Worm (Caenorhabditis elegans) whole organism, young adult: ENCODE measurements around the gene mcm-6.

Experiments used
- B0019.2 ChIP-seq: fragments of 200-800 bp; sonication (Bioruptor generic); conservative IDR thresholded peaks from 2 replicates; pipeline ENCODE4 v1.3.6; 2022; ENCODE audit warnings: missing genetic modification reagents, missing genetic modification characterization, missing compliant biosample characterization
- C06A6.2 ChIP-seq: fragments of 200-800 bp; sonication (Bioruptor generic); conservative IDR thresholded peaks from 2 replicates; pipeline ENCODE4 v1.3.6; 2022; ENCODE audit warnings: missing genetic modification characterization, missing compliant biosample characterization
- F22D6.2 ChIP-seq: sonication (generic microtip); optimal IDR thresholded peaks from 2 replicates; lab custom pipeline; 2016; ENCODE audit warnings: mild to moderate bottlenecking, missing genetic modification characterization, missing compliant biosample characterization
- F33H1.4 ChIP-seq: fragments of 200-800 bp; sonication (Bioruptor generic); IDR thresholded peaks from 2 replicates; pipeline ENCODE4 v1.3.6; 2022; ENCODE audit warnings: missing genetic modification reagents, missing genetic modification characterization, missing compliant biosample characterization
- F37B4.10 ChIP-seq: fragments of 200-800 bp; sonication (Bioruptor generic); IDR thresholded peaks from 2 replicates; pipeline ENCODE4 v1.3.6; 2022; ENCODE audit warnings: missing genetic modification characterization, missing compliant biosample characterization
- F49E8.2 ChIP-seq: sonication (generic microtip); optimal IDR thresholded peaks from 3 replicates; lab custom pipeline; 2017; ENCODE audit warnings: missing genetic modification characterization, mild to moderate bottlenecking, missing compliant biosample characterization, antibody characterized with exemption, moderate library complexity; ENCODE audit not compliant: insufficient read depth
- Y56A3A.18 ChIP-seq: fragments of 200-800 bp; sonication (Bioruptor generic); IDR thresholded peaks from 2 replicates; pipeline ENCODE4 v1.3.6; 2022; ENCODE audit warnings: missing genetic modification reagents, missing genetic modification characterization, missing compliant biosample characterization
- ama-1 ChIP-seq, 3 experiments: fragments of 150-350 bp in 1 of 3; sonication (generic microtip) in 2 of 3; optimal IDR thresholded peaks; 2 replicates each; lab custom pipeline; 2014 to 2018; ENCODE audit warnings: missing biosample characterization in 2 of 3, missing genetic modification characterization in 2 of 3, missing genetic modification reagents in 2 of 3
- aptf-3 ChIP-seq: fragments of 200-800 bp; sonication (Bioruptor generic); IDR thresholded peaks from 2 replicates; pipeline ENCODE4 v1.3.6; 2022; ENCODE audit warnings: missing genetic modification characterization, missing compliant biosample characterization
- athp-1 ChIP-seq: sonication (generic microtip); optimal IDR thresholded peaks from 2 replicates; lab custom pipeline; 2017; ENCODE audit warnings: mild to moderate bottlenecking, missing genetic modification characterization, missing compliant biosample characterization
- bed-1 ChIP-seq: fragments of 200-800 bp; sonication (Bioruptor generic); IDR thresholded peaks from 2 replicates; pipeline ENCODE4 v1.3.6; 2022; ENCODE audit warnings: missing genetic modification reagents, missing genetic modification characterization, missing compliant biosample characterization
- bed-2 ChIP-seq: fragments of 200-800 bp; sonication (Bioruptor generic); IDR thresholded peaks from 2 replicates; pipeline ENCODE4 v1.3.6; 2022; ENCODE audit warnings: missing genetic modification reagents, missing genetic modification characterization, missing compliant biosample characterization
- ccch-3 ChIP-seq: fragments of 200-800 bp; sonication (Bioruptor generic); optimal IDR thresholded peaks from 2 replicates; lab custom pipeline; 2018; ENCODE audit warnings: mild to moderate bottlenecking, missing genetic modification characterization, missing compliant biosample characterization
- ceh-100 ChIP-seq: fragments of 200-800 bp; sonication (Bioruptor generic); IDR thresholded peaks from 2 replicates; pipeline ENCODE4 v1.3.6; 2022; ENCODE audit warnings: missing genetic modification reagents, missing genetic modification characterization, missing compliant biosample characterization
- chd-7 ChIP-seq: sonication (generic microtip); optimal IDR thresholded peaks from 2 replicates; lab custom pipeline; 2016; ENCODE audit warnings: mild to moderate bottlenecking, missing genetic modification characterization, moderate library complexity, missing compliant biosample characterization
- die-1 ChIP-seq: sonication (generic microtip); optimal IDR thresholded peaks from 2 replicates; lab custom pipeline; 2016; ENCODE audit warnings: missing genotype, mild to moderate bottlenecking, missing genetic modification characterization, missing compliant biosample characterization
- dox-1 ChIP-seq: fragments of 200-800 bp; sonication (Bioruptor generic); IDR thresholded peaks from 2 replicates; pipeline ENCODE4 v1.3.6; 2022; ENCODE audit warnings: missing genetic modification reagents, missing genetic modification characterization, missing compliant biosample characterization
- dpl-1 ChIP-seq: fragments of 150-350 bp; optimal IDR thresholded peaks from 2 replicates; lab custom pipeline; 2014; ENCODE audit warnings: missing biosample characterization, missing genetic modification reagents, missing genetic modification characterization
- egrh-3 ChIP-seq: fragments of 200-800 bp; sonication (Bioruptor generic); IDR thresholded peaks from 2 replicates; pipeline ENCODE4 v1.3.6; 2022; ENCODE audit warnings: missing genetic modification reagents, missing genetic modification characterization, missing compliant biosample characterization
- ekl-4 ChIP-seq: fragments of 200-800 bp; sonication (Bioruptor generic); IDR thresholded peaks from 2 replicates; pipeline ENCODE4 v1.3.6; 2022; ENCODE audit warnings: missing genetic modification reagents, missing genetic modification characterization, missing compliant biosample characterization
- him-1 ChIP-seq: sonication (generic microtip); optimal IDR thresholded peaks from 2 replicates; lab custom pipeline; 2016; ENCODE audit warnings: missing genotype, missing genetic modification reagents, missing genetic modification characterization, missing compliant biosample characterization
- hlh-12 ChIP-seq: sonication (generic microtip); optimal IDR thresholded peaks from 2 replicates; lab custom pipeline; 2016; ENCODE audit warnings: missing genetic modification characterization, missing compliant biosample characterization
- hmg-20 ChIP-seq: fragments of 200-800 bp; sonication (Bioruptor generic); IDR thresholded peaks from 2 replicates; pipeline ENCODE4 v1.3.6; 2022; ENCODE audit warnings: missing genetic modification reagents, missing genetic modification characterization, missing compliant biosample characterization
- hsf-1 ChIP-seq: fragments of 200-800 bp; sonication (Bioruptor generic); IDR thresholded peaks from 2 replicates; pipeline ENCODE4 v1.3.6; 2022; ENCODE audit warnings: missing genetic modification reagents, missing genetic modification characterization, missing compliant biosample characterization
- lin-54 ChIP-seq: fragments of 200-800 bp; sonication (Bioruptor generic); optimal IDR thresholded peaks from 2 replicates; lab custom pipeline; 2018; ENCODE audit warnings: mild to moderate bottlenecking, missing genetic modification characterization, missing compliant biosample characterization
- lir-1 ChIP-seq: fragments of 200-800 bp; sonication (Bioruptor generic); conservative IDR thresholded peaks from 2 replicates; pipeline ENCODE4 v1.3.6; 2022; ENCODE audit warnings: missing genetic modification reagents, missing genetic modification characterization, missing compliant biosample characterization
- lsl-1 ChIP-seq: fragments of 200-800 bp; sonication (Bioruptor generic); optimal IDR thresholded peaks from 2 replicates; lab custom pipeline; 2018; ENCODE audit warnings: mild to moderate bottlenecking, missing genetic modification characterization, moderate library complexity, missing compliant biosample characterization
- madf-8 ChIP-seq: fragments of 200-800 bp; sonication (Bioruptor generic); conservative IDR thresholded peaks from 2 replicates; pipeline ENCODE4 v1.3.6; 2022; ENCODE audit warnings: missing genetic modification reagents, missing genetic modification characterization, missing compliant biosample characterization
- mcd-1 ChIP-seq: fragments of 200-800 bp; sonication (Bioruptor generic); IDR thresholded peaks from 2 replicates; pipeline ENCODE4 v1.3.6; 2022; ENCODE audit warnings: missing genetic modification reagents, missing genetic modification characterization, missing compliant biosample characterization
- mel-28 ChIP-seq: sonication (generic microtip); optimal IDR thresholded peaks from 2 replicates; lab custom pipeline; 2016; ENCODE audit warnings: borderline replicate concordance, mild to moderate bottlenecking, missing genetic modification characterization, missing compliant biosample characterization
- nfyb-1 ChIP-seq: fragments of 200-800 bp; sonication (Bioruptor generic); IDR thresholded peaks from 2 replicates; pipeline ENCODE4 v1.3.6; 2022; ENCODE audit warnings: missing genetic modification reagents, missing genetic modification characterization, missing compliant biosample characterization
- nhr-120 ChIP-seq: fragments of 200-800 bp; sonication (Bioruptor generic); IDR thresholded peaks from 2 replicates; pipeline ENCODE4 v1.3.6; 2022; ENCODE audit warnings: missing genetic modification characterization, missing compliant biosample characterization
- nhr-179 ChIP-seq: sonication (generic microtip); optimal IDR thresholded peaks from 2 replicates; lab custom pipeline; 2016; ENCODE audit warnings: mild to moderate bottlenecking, missing genetic modification characterization, missing compliant biosample characterization
- pbrm-1 ChIP-seq: fragments of 200-800 bp; sonication (Bioruptor generic); IDR thresholded peaks from 2 replicates; pipeline ENCODE4 v1.3.6; 2022; ENCODE audit warnings: missing genetic modification reagents, missing genetic modification characterization, missing compliant biosample characterization
- repo-1 ChIP-seq: sonication (generic microtip); optimal IDR thresholded peaks from 2 replicates; lab custom pipeline; 2017; ENCODE audit warnings: mild to moderate bottlenecking, missing genetic modification characterization, missing compliant biosample characterization
- rpc-1 ChIP-seq, 2 experiments: fragments of 150-350 bp in 1 of 2; sonication (generic microtip) in 1 of 2; optimal IDR thresholded peaks; 2 replicates each; lab custom pipeline; 2014 to 2018; ENCODE audit warnings: missing biosample characterization in 1 of 2, missing genetic modification characterization in 1 of 2, missing genetic modification reagents in 1 of 2, missing genotype in 1 of 2
- sea-2 ChIP-seq: fragments of 200-800 bp; sonication (Bioruptor generic); IDR thresholded peaks from 2 replicates; pipeline ENCODE4 v1.3.6; 2022; ENCODE audit warnings: missing genetic modification characterization, missing compliant biosample characterization
- snpc-3.4 ChIP-seq: sonication (generic microtip); optimal IDR thresholded peaks from 2 replicates; lab custom pipeline; 2017; ENCODE audit warnings: missing genetic modification characterization, mild to moderate bottlenecking, missing compliant biosample characterization, antibody characterized with exemption, moderate library complexity, missing genotype, missing genetic modification reagents
- tbp1 ChIP-seq: fragments of 200-800 bp; sonication (Bioruptor generic); optimal IDR thresholded peaks from 2 replicates; lab custom pipeline; 2018; ENCODE audit warnings: mild to moderate bottlenecking, missing genetic modification characterization, missing compliant biosample characterization
- unc-130 ChIP-seq: sonication (generic microtip); optimal IDR thresholded peaks from 2 replicates; lab custom pipeline; 2016; ENCODE audit warnings: missing genetic modification reagents, missing genetic modification characterization, missing compliant biosample characterization
- unc-62 ChIP-seq: fragments of 150-350 bp; optimal IDR thresholded peaks from 2 replicates; lab custom pipeline; 2014; ENCODE audit warnings: missing biosample characterization, missing genetic modification reagents, missing genetic modification characterization
- zfh-2 ChIP-seq: fragments of 200-800 bp; sonication (Bioruptor generic); conservative IDR thresholded peaks from 2 replicates; pipeline ENCODE4 v1.3.6; 2022; ENCODE audit warnings: missing genetic modification reagents, missing genetic modification characterization, missing compliant biosample characterization
- ztf-28 ChIP-seq: fragments of 200-800 bp; sonication (Bioruptor generic); IDR thresholded peaks from 2 replicates; pipeline ENCODE4 v1.3.6; 2022; ENCODE audit warnings: missing genetic modification reagents, missing genetic modification characterization, missing compliant biosample characterization
- ztf-3 ChIP-seq: fragments of 200-800 bp; sonication (Bioruptor generic); optimal IDR thresholded peaks from 2 replicates; lab custom pipeline; 2018; ENCODE audit warnings: mild to moderate bottlenecking, missing genetic modification characterization, missing compliant biosample characterization

mcm-6 gene

DNA sequence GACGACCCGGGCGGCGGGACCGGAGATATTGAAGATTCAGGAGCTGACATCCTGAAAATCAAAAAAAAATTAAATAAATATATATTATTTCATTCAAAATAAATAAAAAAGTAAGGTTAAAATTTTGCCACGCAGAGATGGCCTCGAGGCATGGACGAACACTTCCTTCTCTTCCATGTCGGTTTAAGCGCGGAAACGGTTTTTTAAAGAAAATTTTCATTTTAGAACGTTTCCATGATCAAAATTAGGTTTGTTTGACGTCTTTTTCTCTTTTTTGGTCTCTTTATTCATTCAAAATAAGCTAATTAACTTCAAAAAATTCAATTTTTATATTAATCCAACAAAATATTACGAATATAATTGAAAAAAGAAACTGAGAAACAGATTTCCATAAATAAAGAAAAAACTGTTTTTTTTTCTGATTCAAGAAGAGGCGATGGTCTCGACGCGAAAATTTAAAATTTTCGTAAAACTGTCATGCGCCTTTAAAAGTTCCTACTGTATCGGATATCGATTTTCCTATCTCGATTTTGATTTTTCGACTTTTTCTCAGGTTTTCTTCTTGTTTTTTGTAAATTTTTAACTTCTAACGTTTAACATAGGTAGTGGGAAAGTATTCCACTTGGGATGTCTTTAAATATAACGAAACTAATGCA is 31.9 kb upstream of the mcm-6 start, which contains the start of gene gcc-2 (continued):
- TF ChIP-seq dpl-1 (GFP tag; lab: Kevin White, UChicago): no peak
- peak; percentile 3 for TF ChIP-seq lin-54
- TF ChIP-seq sea-2 (GFP tag; lab: Robert Waterston, UW): no peak
- TF ChIP-seq lsl-1 (GFP tag; lab: Kevin White, UChicago): peak; percentile 79
- no peak for TF ChIP-seq lir-1 (GFP tag; lab: Robert Waterston, UW)
- no peak for TF ChIP-seq chd-7 (tag; lab: Kevin White, UChicago)
- TF ChIP-seq hsf-1 (GFP tag; lab: Robert Waterston, UW): no peak
- no peak for TF ChIP-seq mel-28
- no peak for TF ChIP-seq rpc-1 (optimal IDR thresholded peaks at IDR 0.05; lab: Kevin White, UChicago)
- no peak for TF ChIP-seq rpc-1 (tag; optimal IDR thresholded peaks at IDR 0.05; lab: Kevin White, UChicago)
- no peak for TF ChIP-seq hlh-12 (tag; lab: Kevin White, UChicago)
- TF ChIP-seq aptf-3: no peak
- peak; percentile 34 for TF ChIP-seq snpc-3.4 (tag; lab: Kevin White, UChicago)

DNA sequence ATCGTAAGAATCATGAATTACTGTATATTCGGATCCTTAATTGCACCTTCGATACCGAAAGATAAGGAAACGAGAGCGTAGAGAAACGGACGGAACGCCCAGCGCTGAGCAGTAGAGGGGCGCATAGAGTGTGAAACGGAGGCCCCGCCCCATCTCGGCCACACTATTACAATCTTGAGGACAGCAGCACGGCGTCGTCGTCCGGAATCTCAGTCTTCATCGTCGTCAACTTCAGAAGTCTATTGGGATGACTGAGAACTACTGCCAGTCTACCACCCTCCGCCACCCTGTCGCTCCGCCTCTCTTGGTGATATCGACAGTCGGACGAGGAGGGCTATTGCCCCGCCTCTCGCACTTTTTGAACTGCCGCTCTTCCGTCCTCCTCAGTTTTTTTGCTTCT is 29.4 kb upstream of the mcm-6 start:
- no peak for TF ChIP-seq F49E8.2 (tag; lab: Kevin White, UChicago)
- no peak for TF ChIP-seq pbrm-1
- TF ChIP-seq dox-1: no peak
- peak; percentile 22; the same call in 1 of the 2 replicates for TF ChIP-seq mcd-1 (GFP tag; lab: Robert Waterston, UW)
- TF ChIP-seq madf-8 (GFP tag; lab: Robert Waterston, UW): no peak
- 0 out of 2 replicates have a peak, but pooled peaks have one; percentile 12 for TF ChIP-seq F33H1.4 (GFP tag; lab: Robert Waterston, UW)
- no peak for TF ChIP-seq dpl-1 (GFP tag; lab: Kevin White, UChicago)
- peak; percentile 63; the same call in 1 of the 2 replicates for TF ChIP-seq zfh-2
- 0 out of 2 replicates have a peak, but pooled peaks have one; percentile 60 for TF ChIP-seq bed-1 (GFP tag; lab: Robert Waterston, UW)

DNA sequence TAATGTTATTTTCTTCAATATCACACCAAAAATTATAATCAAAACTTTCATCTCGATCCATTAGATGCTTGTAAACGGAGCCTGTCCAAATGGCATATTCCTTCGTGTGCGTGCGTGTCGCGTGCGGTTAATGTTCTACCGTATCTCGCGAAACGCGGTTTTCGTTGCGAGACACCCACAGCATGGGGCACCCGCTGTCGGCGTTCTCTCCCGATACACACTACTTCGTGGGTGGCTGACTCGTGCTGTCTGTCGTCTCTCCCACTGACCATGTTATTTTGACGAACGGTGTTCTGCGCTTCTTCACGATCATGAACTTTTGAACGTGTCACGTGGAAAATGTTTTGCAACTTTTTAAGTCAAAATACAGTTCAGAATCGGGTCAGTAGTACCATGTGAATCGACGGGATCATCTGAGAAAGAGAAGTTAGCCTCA is 28.7 kb upstream of the mcm-6 start:
- no peak for TF ChIP-seq nhr-179 (tag; lab: Kevin White, UChicago)
- TF ChIP-seq unc-62: peak; percentile 37
- peak; percentile 94; the same call in 1 of the 2 replicates for TF ChIP-seq F37B4.10 (GFP tag; lab: Robert Waterston, UW)
- TF ChIP-seq ccch-3: peak; percentile 59
- TF ChIP-seq aptf-3: no peak
- peak; percentile 99 for TF ChIP-seq nfyb-1 (GFP tag; lab: Robert Waterston, UW)
- peak; percentile 3 for TF ChIP-seq unc-130 (GFP tag; lab: Kevin White, UChicago)
- no peak for TF ChIP-seq nhr-120 (GFP tag; lab: Robert Waterston, UW)
- peak; percentile 75 for TF ChIP-seq tbp1 (GFP tag; lab: Kevin White, UChicago)
- peak; percentile 97 for TF ChIP-seq bed-1 (GFP tag; lab: Robert Waterston, UW)
- peak; percentile 93 for TF ChIP-seq athp-1 (tag; lab: Kevin White, UChicago)
- TF ChIP-seq F22D6.2: peak; percentile 89
- TF ChIP-seq ekl-4 (GFP tag; lab: Robert Waterston, UW): peak; percentile 99
- TF ChIP-seq egrh-3 (GFP tag; lab: Robert Waterston, UW): peak; percentile 54
- peak; percentile 84; the same call in 1 of the 2 replicates for TF ChIP-seq ztf-28 (GFP tag; lab: Robert Waterston, UW)
- peak; percentile 99 for TF ChIP-seq zfh-2
- TF ChIP-seq hmg-20 (GFP tag; lab: Robert Waterston, UW): peak; percentile 87
- peak; percentile 84 for TF ChIP-seq ceh-100 (GFP tag; lab: Robert Waterston, UW)
- peak; percentile 98 for TF ChIP-seq repo-1 (tag; lab: Kevin White, UChicago)
- peak; percentile 94 for TF ChIP-seq Y56A3A.18
- peak; percentile 97 for TF ChIP-seq C06A6.2
- no peak for TF ChIP-seq madf-8 (GFP tag; lab: Robert Waterston, UW)
- TF ChIP-seq ztf-3: peak; percentile 97
- TF ChIP-seq him-1: no peak
- peak; percentile 97 for TF ChIP-seq pbrm-1
- peak; percentile 75 for TF ChIP-seq B0019.2 (GFP tag; lab: Robert Waterston, UW)
- peak; percentile 62 for TF ChIP-seq die-1 (tag; lab: Kevin White, UChicago)
- no peak for TF ChIP-seq bed-2 (GFP tag; lab: Robert Waterston, UW)
- peak; percentile 90 for TF ChIP-seq ama-1 (optimal IDR thresholded peaks at IDR 0.05; lab: Kevin White, UChicago)
- peak in 1 of 2 experiments; percentile 78 for TF ChIP-seq ama-1 (GFP tag; optimal IDR thresholded peaks at IDR 0.05; lab: Kevin White, UChicago)
